Worm (Caenorhabditis elegans): ENCODE measurements around the gene sre-10.

DNA sequence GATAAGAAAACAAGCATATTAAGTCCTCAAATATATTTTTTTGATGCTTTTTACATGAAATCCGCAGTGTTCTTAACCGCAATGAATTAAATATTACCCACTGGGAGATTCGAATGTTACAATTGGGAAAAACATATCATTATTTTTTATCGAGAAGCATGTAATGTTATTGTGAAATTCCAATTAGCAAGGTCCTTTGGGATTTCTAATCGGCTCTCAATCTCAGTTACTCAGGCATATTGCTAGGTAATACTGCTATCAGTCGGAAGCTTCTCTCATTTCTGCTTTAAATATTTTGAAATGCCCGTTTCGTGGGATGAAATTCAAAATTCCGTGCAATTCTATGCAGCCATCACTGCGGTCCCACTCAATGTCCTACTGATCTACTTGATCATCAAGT is 27.0 kb downstream of the sre-10 start, which contains the start of gene str-204:
- TF ChIP-seq sea-2 (GFP tag; IDR thresholded peaks at IDR 0.05): no peak
- TF ChIP-seq Y79H2A.3 (GFP tag; conservative IDR thresholded peaks at IDR 0.05): no peak
- no peak for TF ChIP-seq chd-7 (tag; optimal IDR thresholded peaks at IDR 0.05)
- no peak for TF ChIP-seq ztf-25 (GFP tag; IDR thresholded peaks at IDR 0.05)
- TF ChIP-seq pha-4 (tag; optimal IDR thresholded peaks at IDR 0.05): no peak
- TF ChIP-seq ama-1 (optimal IDR thresholded peaks at IDR 0.05): no peak
- no peak for TF ChIP-seq ama-1 (GFP tag; optimal IDR thresholded peaks at IDR 0.05)
- no peak for TF ChIP-seq nhr-80 (tag; optimal IDR thresholded peaks at IDR 0.05)
- no peak for TF ChIP-seq unc-62 (GFP tag; optimal IDR thresholded peaks at IDR 0.05)
- TF ChIP-seq madf-10 (tag; optimal IDR thresholded peaks at IDR 0.05): no peak
- no peak for TF ChIP-seq F33H1.4 (GFP tag; IDR thresholded peaks at IDR 0.05)
- TF ChIP-seq hlh-26 (GFP tag; conservative IDR thresholded peaks at IDR 0.05): no peak
- TF ChIP-seq snpc-4 (GFP tag; optimal IDR thresholded peaks at IDR 0.05): no peak
- no peak for TF ChIP-seq snpc-4 (tag; optimal IDR thresholded peaks at IDR 0.05)
- TF ChIP-seq lag-1 (GFP tag; IDR thresholded peaks at IDR 0.05): no peak

Data from whole organism, young adult.